Fruit fly (Drosophila melanogaster): ENCODE results near the gene CG7772.

- TF ChIP-seq Dll (optimal IDR thresholded peaks at IDR 0.05): no peak
- no peak for TF ChIP-seq psq (optimal IDR thresholded peaks at IDR 0.05)
- no peak for TF ChIP-seq pan (optimal IDR thresholded peaks at IDR 0.05)
Measured at dm6 chrX:17870614-17871394, 36.3 kb downstream of the CG7772 start.
